Worm (Caenorhabditis elegans) whole organism, young adult: ENCODE results near the gene R09A1.3.

Experiments used
- B0035.1 ChIP-seq: sonication (generic microtip); optimal IDR thresholded peaks from 2 replicates; lab custom pipeline; 2016; ENCODE audit warnings: missing genetic modification characterization, mild to moderate bottlenecking, missing compliant biosample characterization, missing genotype, missing genetic modification reagents
- F37B4.10 ChIP-seq: fragments of 200-800 bp; sonication (Bioruptor generic); IDR thresholded peaks from 2 replicates; pipeline ENCODE4 v1.3.6; 2022; ENCODE audit warnings: missing genetic modification characterization, missing compliant biosample characterization
- F49E8.2 ChIP-seq: sonication (generic microtip); optimal IDR thresholded peaks from 3 replicates; lab custom pipeline; 2017; ENCODE audit warnings: missing genetic modification characterization, mild to moderate bottlenecking, missing compliant biosample characterization, antibody characterized with exemption, moderate library complexity; ENCODE audit not compliant: insufficient read depth
- Y79H2A.3 ChIP-seq: fragments of 200-800 bp; sonication (Bioruptor generic); conservative IDR thresholded peaks from 2 replicates; pipeline ENCODE4 v1.3.6; 2022; ENCODE audit warnings: missing genetic modification reagents, missing genetic modification characterization, missing compliant biosample characterization
- attf-3 ChIP-seq: fragments of 200-800 bp; sonication (Bioruptor generic); conservative IDR thresholded peaks from 2 replicates; pipeline ENCODE4 v1.3.6; 2022; ENCODE audit warnings: missing genetic modification reagents, missing genetic modification characterization, missing compliant biosample characterization
- hmg-20 ChIP-seq: fragments of 200-800 bp; sonication (Bioruptor generic); IDR thresholded peaks from 2 replicates; pipeline ENCODE4 v1.3.6; 2022; ENCODE audit warnings: missing genetic modification reagents, missing genetic modification characterization, missing compliant biosample characterization
- lin-35 ChIP-seq, 3 experiments: fragments of 150-350 bp in 2 of 3; sonication (generic microtip) in 1 of 3; optimal IDR thresholded peaks; 2 replicates each; lab custom pipeline; 2014 to 2018; ENCODE audit warnings: missing biosample characterization in 3 of 3, missing genetic modification characterization in 3 of 3, missing genetic modification reagents in 3 of 3
- nhr-179 ChIP-seq: sonication (generic microtip); optimal IDR thresholded peaks from 2 replicates; lab custom pipeline; 2016; ENCODE audit warnings: mild to moderate bottlenecking, missing genetic modification characterization, missing compliant biosample characterization
- nhr-90 ChIP-seq: sonication (generic microtip); optimal IDR thresholded peaks from 2 replicates; lab custom pipeline; 2016; ENCODE audit warnings: missing genotype, mild to moderate bottlenecking, missing genetic modification characterization, missing compliant biosample characterization
- pha-4 ChIP-seq: fragments of 150-350 bp; sonication (generic microtip); optimal IDR thresholded peaks from 2 replicates; lab custom pipeline; 2014; ENCODE audit warnings: missing biosample characterization, missing genetic modification reagents, missing genetic modification characterization
- snpc-4 ChIP-seq, 5 experiments: fragments of 150-350 bp in 1 of 5; sonication (generic microtip) in 4 of 5; optimal IDR thresholded peaks; 2 replicates each; lab custom pipeline; 2014 to 2018; ENCODE audit warnings: missing genetic modification characterization in 5 of 5, missing biosample characterization in 3 of 5, antibody characterized with exemption in 2 of 5, mild to moderate bottlenecking in 2 of 5, missing compliant biosample characterization in 2 of 5, missing genotype in 2 of 5, moderate library complexity in 2 of 5, missing genetic modification reagents in 1 of 5
- ztf-28 ChIP-seq: fragments of 200-800 bp; sonication (Bioruptor generic); IDR thresholded peaks from 2 replicates; pipeline ENCODE4 v1.3.6; 2022; ENCODE audit warnings: missing genetic modification reagents, missing genetic modification characterization, missing compliant biosample characterization

DNA sequence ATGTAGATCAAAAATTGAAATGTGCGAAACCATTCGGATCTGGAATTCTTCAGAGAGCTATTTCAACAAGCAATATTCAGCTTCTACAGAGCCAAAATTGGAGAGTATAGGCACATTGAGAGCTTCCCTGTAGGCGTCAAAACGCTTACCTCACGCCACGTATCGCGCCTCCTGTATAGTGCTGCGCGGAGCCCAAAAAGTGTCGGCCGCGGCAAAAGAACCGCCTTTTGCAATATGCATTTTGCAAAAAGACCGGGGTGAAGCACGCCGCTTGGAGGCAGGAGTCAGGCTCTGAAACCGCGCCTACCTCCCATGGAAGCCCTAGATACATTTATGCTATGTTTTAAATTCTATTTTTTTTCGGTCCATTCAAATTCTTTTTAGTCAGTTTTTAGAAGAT lies 24.8 kb upstream of the R09A1.3 start:
- peak; percentile 33 for TF ChIP-seq snpc-4 (GFP tag; optimal IDR thresholded peaks at IDR 0.05; lab: Kevin White, UChicago)
- TF ChIP-seq snpc-4 (tag; optimal IDR thresholded peaks at IDR 0.05; lab: Kevin White, UChicago) = peak in 2 of 4 experiments; percentile 81 to 85
- TF ChIP-seq attf-3 (GFP tag; lab: Robert Waterston, UW) = no peak
- TF ChIP-seq B0035.1 = no peak
- TF ChIP-seq hmg-20 = no peak
- no peak for TF ChIP-seq F37B4.10
- no peak for TF ChIP-seq nhr-90 (tag; lab: Kevin White, UChicago)
- no peak for TF ChIP-seq pha-4 (tag; lab: Kevin White, UChicago)
- TF ChIP-seq Y79H2A.3 = no peak
- no peak for TF ChIP-seq lin-35 (GFP tag; optimal IDR thresholded peaks at IDR 0.05; lab: Kevin White, UChicago)
- no peak for TF ChIP-seq F49E8.2 (tag; lab: Kevin White, UChicago)
- TF ChIP-seq nhr-179 = no peak
- TF ChIP-seq ztf-28 = no peak
